Worm (Caenorhabditis elegans) whole organism, L4 larva: ENCODE results near the gene Y39H10A.1.

ENCODE experiments used
- F26F4.8 ChIP-seq: fragments of 200-800 bp; sonication (Bioruptor generic); conservative IDR thresholded peaks from 2 replicates; pipeline ENCODE4 v1.3.6; 2022; ENCODE audit warnings: missing genetic modification characterization, missing compliant biosample characterization
- R02D3.7 ChIP-seq: fragments of 150-350 bp; sonication (generic microtip); optimal IDR thresholded peaks from 3 replicates; lab custom pipeline; 2014; ENCODE audit warnings: missing biosample characterization, missing genetic modification characterization
- T20F7.1 ChIP-seq: fragments of 200-800 bp; sonication (Bioruptor generic); optimal IDR thresholded peaks from 2 replicates; lab custom pipeline; 2018; ENCODE audit warnings: mild to moderate bottlenecking, missing genetic modification characterization, missing compliant biosample characterization
- Y48G9A.11 ChIP-seq: fragments of 200-800 bp; sonication (Bioruptor generic); IDR thresholded peaks from 2 replicates; pipeline ENCODE4 v1.3.6; 2022; ENCODE audit warnings: missing genetic modification reagents, missing genetic modification characterization, missing compliant biosample characterization
- Y75B8A.6 ChIP-seq: fragments of 200-800 bp; sonication (Bioruptor generic); IDR thresholded peaks from 2 replicates; pipeline ENCODE4 v1.3.6; 2022; ENCODE audit warnings: missing genetic modification reagents, missing genetic modification characterization, missing compliant biosample characterization
- aha-1 ChIP-seq: fragments of 150-350 bp; peaks from one replicate; lab custom pipeline; 2014; ENCODE audit warnings: missing biosample characterization, missing genetic modification characterization
- attf-4 ChIP-seq: sonication (generic microtip); optimal IDR thresholded peaks from 3 replicates; lab custom pipeline; 2017; ENCODE audit warnings: missing biosample characterization, missing genetic modification characterization
- ceh-20 ChIP-seq: fragments of 200-800 bp; sonication (Bioruptor generic); IDR thresholded peaks from 2 replicates; pipeline ENCODE4 v1.3.6; 2022; ENCODE audit warnings: missing genetic modification reagents, missing genetic modification characterization, missing compliant biosample characterization
- ceh-82 ChIP-seq: sonication (generic microtip); optimal IDR thresholded peaks from 2 replicates; lab custom pipeline; 2017; ENCODE audit warnings: missing biosample characterization, missing genetic modification characterization
- ctbp-1 ChIP-seq: fragments of 200-800 bp; sonication (Bioruptor generic); IDR thresholded peaks from 2 replicates; pipeline ENCODE4 v1.3.6; 2022; ENCODE audit warnings: missing genetic modification reagents, missing genetic modification characterization, missing compliant biosample characterization
- daf-19 ChIP-seq: fragments of 200-800 bp; sonication (Bioruptor generic); conservative IDR thresholded peaks from 2 replicates; pipeline ENCODE4 v1.3.6; 2022; ENCODE audit warnings: missing genetic modification characterization, missing compliant biosample characterization
- dmd-6 ChIP-seq: fragments of 200-800 bp; sonication (Bioruptor generic); IDR thresholded peaks from 2 replicates; pipeline ENCODE4 v1.3.6; 2022; ENCODE audit warnings: missing genetic modification reagents, missing genetic modification characterization, missing compliant biosample characterization
- dpl-1 ChIP-seq: fragments of 150-350 bp; optimal IDR thresholded peaks from 2 replicates; lab custom pipeline; 2014; ENCODE audit warnings: missing biosample characterization, missing genetic modification reagents, missing genetic modification characterization
- dve-1 ChIP-seq: sonication (generic microtip); optimal IDR thresholded peaks from 2 replicates; lab custom pipeline; 2017; ENCODE audit warnings: antibody characterized with exemption, mild to moderate bottlenecking, missing genetic modification characterization, missing compliant biosample characterization; ENCODE audit not compliant: insufficient read depth
- fkh-10 ChIP-seq: fragments of 150-350 bp; optimal IDR thresholded peaks from 2 replicates; lab custom pipeline; 2014; ENCODE audit warnings: missing biosample characterization, missing genetic modification reagents, missing genetic modification characterization
- hif-1 ChIP-seq, 2 experiments: sonication (generic microtip); optimal IDR thresholded peaks; 2 replicates each; lab custom pipeline; 2016 to 2017; ENCODE audit warnings: missing compliant biosample characterization in 2 of 2, missing genetic modification characterization in 2 of 2, missing genetic modification reagents in 2 of 2, missing genotype in 2 of 2, mild to moderate bottlenecking in 1 of 2
- hlh-11 ChIP-seq: fragments of 200-800 bp; sonication (Bioruptor generic); optimal IDR thresholded peaks from 2 replicates; lab custom pipeline; 2018; ENCODE audit warnings: mild to moderate bottlenecking, missing genetic modification characterization, missing compliant biosample characterization
- hlh-30 ChIP-seq: sonication (generic microtip); optimal IDR thresholded peaks from 2 replicates; lab custom pipeline; 2017; ENCODE audit warnings: antibody characterized with exemption, mild to moderate bottlenecking, missing genetic modification characterization, missing compliant biosample characterization; ENCODE audit not compliant: insufficient read depth
- lir-3 ChIP-seq: sonication (generic microtip); optimal IDR thresholded peaks from 2 replicates; lab custom pipeline; 2016; ENCODE audit warnings: mild to moderate bottlenecking, missing genetic modification characterization, missing compliant biosample characterization
- mep-1 ChIP-seq: fragments of 150-350 bp; sonication (generic microtip); optimal IDR thresholded peaks from 3 replicates; lab custom pipeline; 2014; ENCODE audit warnings: missing biosample characterization, missing genetic modification characterization
- mes-2 ChIP-seq: sonication (generic microtip); optimal IDR thresholded peaks from 2 replicates; lab custom pipeline; 2016; ENCODE audit warnings: missing genotype, mild to moderate bottlenecking, missing genetic modification characterization, missing compliant biosample characterization; ENCODE audit not compliant: poor library complexity, severe bottlenecking
- mxl-3 ChIP-seq: fragments of 200-800 bp; sonication (Bioruptor generic); optimal IDR thresholded peaks from 2 replicates; lab custom pipeline; 2018; ENCODE audit warnings: mild to moderate bottlenecking, missing genetic modification characterization, missing compliant biosample characterization
- nhr-11 ChIP-seq: fragments of 150-350 bp; optimal IDR thresholded peaks from 2 replicates; lab custom pipeline; 2014; ENCODE audit warnings: missing biosample characterization, missing genetic modification characterization
- nhr-41 ChIP-seq: fragments of 200-800 bp; sonication (Bioruptor generic); IDR thresholded peaks from 2 replicates; pipeline ENCODE4 v1.3.6; 2022; ENCODE audit warnings: missing genetic modification reagents, missing genetic modification characterization, missing compliant biosample characterization
- nhr-42 ChIP-seq: fragments of 200-800 bp; sonication (Bioruptor generic); IDR thresholded peaks from 2 replicates; pipeline ENCODE4 v1.3.6; 2022; ENCODE audit warnings: missing genetic modification characterization, missing compliant biosample characterization
- nhr-77 ChIP-seq: fragments of 150-350 bp; optimal IDR thresholded peaks from 2 replicates; lab custom pipeline; 2014; ENCODE audit warnings: missing biosample characterization, missing genetic modification characterization
- pha-4 ChIP-seq, 2 experiments: fragments of 150-350 bp in 1 of 2; fragments of 200-800 bp in 1 of 2; sonication (Bioruptor generic) in 1 of 2; IDR thresholded peaks in 1 of 2; optimal IDR thresholded peaks in 1 of 2; 2 replicates each; pipeline versions ENCODE4 v1.3.6 to Lab custom; 2014 to 2022; ENCODE audit warnings: missing genetic modification characterization in 2 of 2, missing genetic modification reagents in 2 of 2, missing biosample characterization in 1 of 2, missing compliant biosample characterization in 1 of 2
- rbr-2 ChIP-seq: sonication (generic microtip); optimal IDR thresholded peaks from 2 replicates; lab custom pipeline; 2016; ENCODE audit warnings: missing genotype, missing genetic modification characterization, missing compliant biosample characterization
- zag-1 ChIP-seq: fragments of 150-350 bp; optimal IDR thresholded peaks from 2 replicates; lab custom pipeline; 2014; ENCODE audit warnings: missing biosample characterization, missing genetic modification characterization

Gene Y39H10A.1

ce11 chrV:3756887-3757286 is 10.1 kb upstream of the Y39H10A.1 start, which contains the start of gene gid-7 (continued):
- TF ChIP-seq nhr-77 (tag; lab: Kevin White, UChicago) (no peak), daf-19 (GFP tag; lab: Robert Waterston, UW) (no peak), aha-1 (tag; lab: Kevin White, UChicago) (peak; percentile 95), dve-1 (tag; lab: Kevin White, UChicago) (no peak)
- TF ChIP-seq, all 104 proteins: peak for 17

DNA sequence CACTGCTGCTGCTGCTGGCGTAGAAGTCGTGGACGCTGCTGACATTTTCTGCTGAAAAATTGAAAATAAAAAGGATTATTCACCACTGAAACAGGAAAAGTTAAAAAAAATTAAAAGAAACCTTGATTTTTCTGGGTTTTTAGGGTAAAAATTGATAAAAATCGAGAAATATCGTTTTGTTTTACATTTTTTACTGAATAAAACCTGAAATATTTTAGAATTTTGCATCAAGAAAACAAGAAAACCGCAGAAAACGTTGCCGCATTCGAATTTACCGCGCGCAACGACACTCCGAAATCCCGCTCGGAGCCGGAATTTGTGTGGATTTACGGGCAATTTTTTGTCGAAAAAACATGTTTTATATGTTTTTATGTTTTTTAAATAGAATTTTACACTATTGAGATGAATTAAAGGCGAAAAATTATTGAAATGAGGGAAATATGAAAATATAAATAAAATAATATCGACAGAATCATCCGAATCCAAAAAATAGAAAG is 7.5 kb upstream of the Y39H10A.1 start, which contains the start of gene chk-1:
Gene chk-1, minus strand, starts transcription at position 51 of the 497 bp plus-strand sequence.
- TF ChIP-seq nhr-77 (tag; lab: Kevin White, UChicago) = peak; percentile 35
- TF ChIP-seq zag-1 (tag; lab: Kevin White, UChicago) = no peak
- no peak for TF ChIP-seq attf-4 (tag; lab: Kevin White, UChicago)
- TF ChIP-seq hlh-30 (tag; lab: Kevin White, UChicago) = peak; percentile 52
- TF ChIP-seq lir-3 (tag; lab: Kevin White, UChicago) = no peak
- peak; percentile 88 for TF ChIP-seq R02D3.7 (tag; lab: Kevin White, UChicago)
- peak; percentile 50 for TF ChIP-seq hlh-11 (tag; lab: Kevin White, UChicago)
- peak; percentile 97 for TF ChIP-seq Y48G9A.11 (GFP tag; lab: Robert Waterston, UW)
- no peak for TF ChIP-seq pha-4 (GFP tag; IDR thresholded peaks at IDR 0.05; lab: Robert Waterston, UW)
- TF ChIP-seq pha-4 (tag; optimal IDR thresholded peaks at IDR 0.05; lab: Kevin White, UChicago) = peak; percentile 24
- TF ChIP-seq mxl-3 (GFP tag; lab: Kevin White, UChicago) = no peak
- TF ChIP-seq dpl-1 = peak; percentile 95
- TF ChIP-seq nhr-11 (tag; lab: Kevin White, UChicago) = no peak
- TF ChIP-seq fkh-10 = no peak
- peak; percentile 83 for TF ChIP-seq mes-2 (tag; lab: Kevin White, UChicago)
- peak; percentile 14; the same call in 1 of the 2 replicates for TF ChIP-seq dmd-6 (GFP tag; lab: Robert Waterston, UW)
- peak; percentile 39 for TF ChIP-seq rbr-2
- peak in 1 of 2 experiments; percentile 63 for TF ChIP-seq hif-1 (tag; optimal IDR thresholded peaks at IDR 0.05; lab: Kevin White, UChicago)
- no peak for TF ChIP-seq Y75B8A.6 (GFP tag; lab: Robert Waterston, UW)

- TF ChIP-seq mep-1 (tag; lab: Kevin White, UChicago) = no peak
- TF ChIP-seq, all 104 proteins: peak for 0
Measured at ce11 chrV:3760839-3761238, 6.2 kb upstream of the Y39H10A.1 start, which contains the start of gene oac-55. TSS of gene oac-55 (plus strand) at chrV:3761139.

DNA sequence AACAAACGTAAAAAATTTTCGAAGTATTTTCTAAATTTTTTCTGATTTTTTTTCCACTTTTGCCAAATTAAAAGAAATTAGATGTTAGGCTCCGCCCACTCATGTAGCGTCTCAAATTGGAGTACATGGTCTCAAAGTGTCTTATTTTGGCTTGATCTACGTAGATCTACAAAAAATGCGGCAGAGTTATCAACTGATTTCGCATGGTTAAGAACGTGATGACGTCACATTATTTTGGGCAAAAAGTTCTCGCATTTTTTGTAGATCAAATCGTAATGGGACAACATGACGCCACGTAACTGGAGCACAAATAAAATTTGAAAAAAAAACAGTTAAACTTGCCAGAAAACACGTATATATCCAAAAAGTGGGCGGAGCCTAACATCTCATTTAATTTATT is 5.2 kb upstream of the Y39H10A.1 start:
- TF ChIP-seq aha-1 (tag; lab: Kevin White, UChicago) = peak; percentile 90
- no peak for TF ChIP-seq ceh-20 (GFP tag; lab: Robert Waterston, UW)

DNA sequence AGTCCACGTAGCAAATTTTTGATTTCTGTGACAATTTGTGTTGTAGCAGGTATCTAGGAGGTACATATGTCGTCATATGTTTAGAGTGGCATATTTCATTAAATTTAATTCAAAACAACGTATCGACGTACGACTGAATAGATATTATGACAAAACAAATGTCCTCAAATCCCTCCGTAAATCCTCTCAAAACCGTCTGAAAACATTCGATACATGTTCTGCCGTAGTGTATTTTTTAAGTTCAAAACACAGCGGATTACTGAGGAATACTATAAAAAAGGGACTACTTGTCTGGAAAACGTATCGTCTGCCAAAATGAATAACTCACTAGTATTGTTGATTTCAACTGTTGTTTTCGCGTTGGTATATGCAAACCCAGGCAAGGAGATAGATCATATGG is 1.3 kb downstream of the Y39H10A.1 start, which contains the start of gene R08E5.4:
Gene R08E5.4, plus strand, starts transcription at position 301 of the 400 bp plus-strand sequence.
- no peak for TF ChIP-seq F26F4.8 (GFP tag; lab: Robert Waterston, UW)
- TF ChIP-seq pha-4 (GFP tag; IDR thresholded peaks at IDR 0.05; lab: Robert Waterston, UW) = no peak
- TF ChIP-seq pha-4 (tag; optimal IDR thresholded peaks at IDR 0.05; lab: Kevin White, UChicago) = no peak
- TF ChIP-seq nhr-41 (GFP tag; lab: Robert Waterston, UW) = no peak
- no peak for TF ChIP-seq daf-19 (GFP tag; lab: Robert Waterston, UW)
- TF ChIP-seq ctbp-1 = no peak
- no peak for TF ChIP-seq ceh-20 (GFP tag; lab: Robert Waterston, UW)
- no peak for TF ChIP-seq nhr-42 (GFP tag; lab: Robert Waterston, UW)
- TF ChIP-seq rbr-2 = no peak
- no peak for TF ChIP-seq T20F7.1 (GFP tag; lab: Kevin White, UChicago)
- no peak for TF ChIP-seq ceh-82 (tag; lab: Kevin White, UChicago)
